Worm (Caenorhabditis elegans): ENCODE results near the gene C17H12.6.

The C17H12.6 gene

DNA sequence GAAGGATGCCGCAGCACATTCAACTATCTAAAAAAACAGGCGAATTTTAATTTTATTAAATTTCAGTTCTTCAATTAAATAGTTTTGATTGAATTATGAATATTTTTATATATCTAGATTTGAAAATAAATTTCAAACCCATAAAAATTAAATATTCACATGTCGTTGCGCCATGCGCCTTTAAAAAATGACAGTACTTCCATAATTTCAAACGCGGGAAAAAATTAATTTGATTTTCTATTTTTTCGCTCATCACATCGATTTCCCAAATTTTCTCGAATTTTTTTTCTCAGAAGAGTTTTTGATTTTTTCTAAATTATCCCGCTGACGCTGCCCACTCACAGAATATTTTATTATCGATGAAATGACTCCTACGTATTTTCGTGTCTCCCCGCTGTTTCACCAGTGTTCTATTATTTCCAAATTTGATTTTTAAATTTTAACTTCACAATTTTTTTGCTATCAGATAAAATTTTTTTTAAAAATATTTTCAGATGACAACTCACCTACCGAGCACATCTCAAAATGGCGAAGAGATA lies 20.2 kb upstream of the C17H12.6 start, which contains the start of gene lip-1:
TSS of gene lip-1 (plus strand) at position 489 of the 539 bp plus-strand sequence.
- TF ChIP-seq Y116A8C.19 (tag; optimal IDR thresholded peaks at IDR 0.05; ENCODE audit: borderline replicate concordance): no peak
- TF ChIP-seq snu-23 (GFP tag; optimal IDR thresholded peaks at IDR 0.05): no peak
- TF ChIP-seq nhr-90 (tag; optimal IDR thresholded peaks at IDR 0.05; ENCODE audit: poor library complexity): no peak
- no peak for TF ChIP-seq mdl-1 (tag; optimal IDR thresholded peaks at IDR 0.05)
- no peak for TF ChIP-seq nhr-19 (GFP tag; conservative IDR thresholded peaks at IDR 0.05)
- no peak for TF ChIP-seq aha-1 (tag; optimal IDR thresholded peaks at IDR 0.05)
- no peak for TF ChIP-seq efl-1 (optimal IDR thresholded peaks at IDR 0.05)
- no peak for TF ChIP-seq efl-1 (GFP tag; optimal IDR thresholded peaks at IDR 0.05 in 1 of 2)
- TF ChIP-seq lir-3 (tag; optimal IDR thresholded peaks at IDR 0.05; ENCODE audit: poor library complexity): no peak
- TF ChIP-seq lin-14 (GFP tag; optimal IDR thresholded peaks at IDR 0.05): no peak
- TF ChIP-seq ceh-63 (GFP tag; optimal IDR thresholded peaks at IDR 0.05): no peak
- no peak for TF ChIP-seq lsy-2 (tag; optimal IDR thresholded peaks at IDR 0.05)
- TF ChIP-seq unc-130 (tag; optimal IDR thresholded peaks at IDR 0.05): no peak
- no peak for TF ChIP-seq unc-30 (tag; optimal IDR thresholded peaks at IDR 0.05)
- TF ChIP-seq pqm-1 (tag; optimal IDR thresholded peaks at IDR 0.05): no peak
- TF ChIP-seq lin-13 (GFP tag; optimal IDR thresholded peaks at IDR 0.05): no peak
- TF ChIP-seq zip-4 (GFP tag; optimal IDR thresholded peaks at IDR 0.05): no peak

DNA sequence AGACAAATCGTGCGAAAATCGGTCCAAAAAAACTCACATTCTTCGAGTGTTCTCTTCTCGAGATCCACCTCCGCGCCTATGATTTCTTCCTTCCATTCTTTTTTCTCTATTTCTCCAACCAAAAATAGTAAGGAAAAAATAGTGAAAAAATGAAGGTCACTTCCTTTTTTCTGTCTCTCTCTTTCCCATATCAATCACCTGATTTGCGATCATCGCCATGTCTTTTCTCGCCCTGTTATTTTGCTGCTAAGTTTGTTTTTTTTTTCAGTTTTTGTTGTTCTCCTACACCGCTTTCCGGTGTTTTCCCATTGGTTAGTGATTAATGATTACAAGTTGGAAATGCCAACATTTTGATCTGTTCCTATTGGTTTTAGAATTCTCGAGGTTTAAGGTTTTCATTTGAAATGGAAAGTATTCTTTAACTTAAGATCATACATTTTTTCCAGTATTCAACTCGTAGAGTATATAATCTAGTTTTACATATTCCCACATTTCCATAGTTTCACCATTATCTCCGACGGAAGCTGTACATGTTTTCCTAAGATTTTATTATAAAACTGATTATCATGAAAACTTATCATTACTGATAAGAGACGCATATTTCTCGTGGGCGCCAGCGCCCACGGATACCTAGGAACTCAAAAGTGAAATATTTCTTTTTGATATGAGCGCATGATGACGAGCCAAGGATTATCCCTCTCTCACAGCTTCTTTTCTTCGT lies 19.4 kb upstream of the C17H12.6 start:
- TF ChIP-seq efl-1 (optimal IDR thresholded peaks at IDR 0.05) (no peak), efl-1 (GFP tag; optimal IDR thresholded peaks at IDR 0.05 in 1 of 2) (no peak), nhr-84 (tag; optimal IDR thresholded peaks at IDR 0.05) (no peak), pag-3 (tag; optimal IDR thresholded peaks at IDR 0.05; ENCODE audit: borderline replicate concordance, insufficient read depth) (no peak), blmp-1 (tag; optimal IDR thresholded peaks at IDR 0.05) (peak; percentile 88), unc-98 (GFP tag; IDR thresholded peaks at IDR 0.05) (no peak), egl-27 (tag; optimal IDR thresholded peaks at IDR 0.05) (no peak), dsc-1 (tag; optimal IDR thresholded peaks at IDR 0.05) (peak; percentile 61), aly-2 (tag; optimal IDR thresholded peaks at IDR 0.05) (no peak), unc-30 (tag; optimal IDR thresholded peaks at IDR 0.05) (no peak), ceh-8 (GFP tag; optimal IDR thresholded peaks at IDR 0.05) (no peak), lin-15B (tag; optimal IDR thresholded peaks at IDR 0.05) (no peak), elt-2 (tag; optimal IDR thresholded peaks at IDR 0.05) (peak; percentile 67), mab-9 (GFP tag; IDR thresholded peaks at IDR 0.05) (no peak), fkh-10 (GFP tag; optimal IDR thresholded peaks at IDR 0.05) (no peak), ceh-88 (GFP tag; IDR thresholded peaks at IDR 0.05) (no peak), ztf-11 (tag; optimal IDR thresholded peaks at IDR 0.05) (no peak), nhr-237 (tag; optimal IDR thresholded peaks at IDR 0.05) (no peak), elt-3 (tag; optimal IDR thresholded peaks at IDR 0.05) (peak in 1 of 6 experiments; percentile 76), aha-1 (tag; optimal IDR thresholded peaks at IDR 0.05) (no peak), mep-1 (tag; optimal IDR thresholded peaks at IDR 0.05) (peak; percentile 25), nhr-85 (tag) (peak; percentile 66), unc-86 (tag; optimal IDR thresholded peaks at IDR 0.05) (no peak), nhr-90 (tag; optimal IDR thresholded peaks at IDR 0.05; ENCODE audit: poor library complexity) (no peak), snpc-4 (tag; optimal IDR thresholded peaks at IDR 0.05) (no peak), skn-1 (tag; optimal IDR thresholded peaks at IDR 0.05) (no peak), nhr-11 (tag; optimal IDR thresholded peaks at IDR 0.05) (no peak), tlp-1 (tag; optimal IDR thresholded peaks at IDR 0.05) (no peak), vab-15 (tag; optimal IDR thresholded peaks at IDR 0.05) (no peak), lin-35 (GFP tag; optimal IDR thresholded peaks at IDR 0.05) (peak in 1 of 2 experiments; percentile 39), lir-3 (tag; optimal IDR thresholded peaks at IDR 0.05; ENCODE audit: poor library complexity) (no peak), grh-1 (GFP tag; IDR thresholded peaks at IDR 0.05) (no peak), C04F5.9 (tag; optimal IDR thresholded peaks at IDR 0.05) (no peak), zip-4 (GFP tag; optimal IDR thresholded peaks at IDR 0.05) (no peak), pax-3 (tag; optimal IDR thresholded peaks at IDR 0.05) (no peak), dpl-1 (GFP tag; optimal IDR thresholded peaks at IDR 0.05) (no peak), sup-37 (GFP tag; optimal IDR thresholded peaks at IDR 0.05) (no peak), unc-130 (tag; optimal IDR thresholded peaks at IDR 0.05) (no peak), nhr-20 (tag; optimal IDR thresholded peaks at IDR 0.05) (peak; percentile 27)
